Worm (Caenorhabditis elegans) whole organism, mixed stage, embryonic: ENCODE measurements around the gene F41H10.2.

Source experiments
- ceh-83 ChIP-seq: fragments of 200-800 bp; sonication (Bioruptor generic); optimal IDR thresholded peaks from 2 replicates; lab custom pipeline; 2018; ENCODE audit warnings: mild to moderate bottlenecking, missing genetic modification characterization, missing compliant biosample characterization
- cnd-1 ChIP-seq: fragments of 200-800 bp; sonication (Bioruptor generic); optimal IDR thresholded peaks from 2 replicates; lab custom pipeline; 2018; ENCODE audit warnings: mild to moderate bottlenecking, missing genetic modification characterization, missing compliant biosample characterization
- elt-3 ChIP-seq: fragments of 150-350 bp; optimal IDR thresholded peaks from 2 replicates; lab custom pipeline; 2014; ENCODE audit warnings: missing biosample characterization, missing genetic modification characterization
- lin-13 ChIP-seq: fragments of 150-350 bp; optimal IDR thresholded peaks from 2 replicates; lab custom pipeline; 2014; ENCODE audit warnings: missing biosample characterization, missing genetic modification characterization
- lsy-2 ChIP-seq: fragments of 150-350 bp; optimal IDR thresholded peaks from 2 replicates; lab custom pipeline; 2014; ENCODE audit warnings: missing biosample characterization, missing genetic modification characterization
- mab-5 ChIP-seq: fragments of 150-350 bp; optimal IDR thresholded peaks from 2 replicates; lab custom pipeline; 2014; ENCODE audit warnings: missing biosample characterization, missing genetic modification characterization
- nhr-12 ChIP-seq: fragments of 150-350 bp; optimal IDR thresholded peaks from 2 replicates; lab custom pipeline; 2014; ENCODE audit warnings: missing biosample characterization, missing genetic modification characterization
- unc-62 ChIP-seq: fragments of 150-350 bp; optimal IDR thresholded peaks from 2 replicates; lab custom pipeline; 2014; ENCODE audit warnings: missing biosample characterization, missing genetic modification reagents, missing genetic modification characterization

DNA sequence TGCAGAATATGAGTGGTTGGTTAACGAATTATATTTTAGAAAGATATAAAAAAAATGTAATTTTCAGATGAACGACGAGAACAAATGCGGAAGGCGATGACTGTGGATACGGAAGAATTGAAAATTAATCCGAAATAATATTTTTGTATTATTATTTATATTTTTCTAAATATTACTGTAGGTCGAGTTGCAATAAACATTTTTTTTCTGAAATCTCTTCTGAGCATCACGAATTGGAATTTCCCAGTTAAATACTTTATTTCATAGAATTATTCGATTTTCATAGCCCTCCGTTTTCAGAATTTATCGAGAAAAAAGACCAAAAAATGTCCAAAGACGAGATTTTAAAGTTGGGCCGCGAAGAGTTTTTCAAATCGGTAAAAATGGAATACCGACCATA lies 16.1 kb downstream of the F41H10.2 start, which contains the start of gene ZK616.2:
- TF ChIP-seq lin-13 (tag; lab: Kevin White, UChicago), result no peak
- TF ChIP-seq ceh-83 (GFP tag; lab: Kevin White, UChicago), result no peak
- TF ChIP-seq cnd-1 (tag; lab: Kevin White, UChicago), result no peak
- no peak for TF ChIP-seq mab-5
- no peak for TF ChIP-seq elt-3 (tag; lab: Kevin White, UChicago)
- TF ChIP-seq lsy-2 (tag; lab: Kevin White, UChicago), result no peak
- no peak for TF ChIP-seq unc-62 (GFP tag; lab: Kevin White, UChicago)
- TF ChIP-seq nhr-12, result no peak
